Fruit fly (Drosophila melanogaster): Measurements from ENCODE around the gene CG17477.

The CG17477 gene

DNA sequence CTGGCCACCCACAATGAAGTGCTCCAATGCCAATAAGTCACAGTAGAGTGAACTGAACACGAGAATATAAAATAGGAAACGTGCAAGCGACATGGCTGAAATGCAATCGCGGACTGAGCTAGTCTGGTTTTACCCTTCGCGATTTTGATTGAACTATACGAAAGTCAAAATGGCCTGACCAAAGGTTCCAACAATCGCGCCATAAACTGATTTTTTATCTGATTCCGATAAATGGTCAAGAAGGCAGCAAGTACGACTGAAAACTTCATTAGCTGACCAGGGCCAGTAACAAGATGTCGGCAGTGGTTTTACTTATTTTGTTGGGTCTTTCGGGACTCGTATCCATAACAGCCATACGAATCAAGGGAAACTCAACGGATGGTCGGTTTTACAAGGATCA is at the start of gene CG17477, which contains the start of gene CG31269:
CG17477 (minus strand) TSS at position 101 of the 400 bp plus-strand sequence.
CG31269 (plus strand) TSS at position 289 of the 400 bp plus-strand sequence.
- no peak for TF ChIP-seq CG17801 (GFP tag; optimal IDR thresholded peaks at IDR 0.05; ENCODE audit: partially characterized antibody)

DNA sequence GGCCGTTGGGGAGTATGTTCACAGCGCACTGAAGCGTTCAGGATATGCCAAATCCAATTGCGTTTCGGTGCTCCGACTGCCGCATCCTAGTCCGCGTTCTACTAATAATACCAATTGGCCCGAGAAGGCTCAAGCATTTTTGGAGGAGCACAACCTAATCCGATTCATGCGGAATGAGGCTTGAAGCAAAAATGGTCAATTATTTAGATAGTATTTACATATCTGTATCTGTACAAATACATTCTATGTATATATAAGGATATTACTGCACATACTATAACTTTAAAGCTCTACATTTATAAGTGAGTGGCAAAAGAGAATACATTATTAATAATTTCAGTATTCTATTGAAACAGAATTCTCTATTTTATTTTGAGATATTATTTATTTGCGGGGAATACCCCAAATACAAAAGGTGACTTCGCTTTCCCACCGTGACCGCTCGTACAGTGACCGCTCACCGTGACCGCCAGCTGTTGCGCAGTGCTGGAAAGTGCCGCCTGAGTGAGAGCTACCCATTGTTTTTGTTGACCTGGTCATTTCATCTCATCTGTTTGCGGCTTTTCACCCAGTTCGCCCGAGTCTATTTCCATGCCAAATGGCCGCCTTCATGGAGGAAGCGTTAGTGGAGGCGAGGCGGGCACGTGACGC is 24.8 kb upstream of the CG17477 start, which contains the start of gene CG5292:
CG5292 (plus strand) TSS at position 486 of the 651 bp plus-strand sequence.
- peak; percentile 27 for TF ChIP-seq CG17801 (GFP tag; optimal IDR thresholded peaks at IDR 0.05; ENCODE audit: partially characterized antibody)

DNA sequence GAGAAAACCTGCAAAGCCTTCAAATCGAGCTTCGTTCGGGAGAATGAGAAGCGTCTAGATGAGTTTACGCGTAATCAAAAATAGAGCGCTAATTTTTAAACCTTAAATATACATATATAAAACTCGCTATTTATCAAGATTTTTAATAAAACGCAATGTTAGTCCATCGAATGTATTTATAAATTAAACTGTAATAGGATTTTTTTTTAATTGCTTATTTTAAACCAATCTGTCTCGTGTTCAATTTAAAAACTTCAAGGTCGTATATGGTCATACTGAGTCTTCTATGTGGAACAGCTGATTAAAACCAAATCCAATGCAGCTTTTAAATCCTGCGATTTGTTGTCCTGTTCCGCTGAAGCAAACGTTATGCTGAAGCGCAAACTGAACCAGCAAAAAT is 23.5 kb upstream of the CG17477 start, which contains the start of gene Smug:
Smug (plus strand) TSS at position 301 of the 400 bp plus-strand sequence.
- TF ChIP-seq CG17801 (GFP tag; optimal IDR thresholded peaks at IDR 0.05; ENCODE audit: partially characterized antibody), result no peak

DNA sequence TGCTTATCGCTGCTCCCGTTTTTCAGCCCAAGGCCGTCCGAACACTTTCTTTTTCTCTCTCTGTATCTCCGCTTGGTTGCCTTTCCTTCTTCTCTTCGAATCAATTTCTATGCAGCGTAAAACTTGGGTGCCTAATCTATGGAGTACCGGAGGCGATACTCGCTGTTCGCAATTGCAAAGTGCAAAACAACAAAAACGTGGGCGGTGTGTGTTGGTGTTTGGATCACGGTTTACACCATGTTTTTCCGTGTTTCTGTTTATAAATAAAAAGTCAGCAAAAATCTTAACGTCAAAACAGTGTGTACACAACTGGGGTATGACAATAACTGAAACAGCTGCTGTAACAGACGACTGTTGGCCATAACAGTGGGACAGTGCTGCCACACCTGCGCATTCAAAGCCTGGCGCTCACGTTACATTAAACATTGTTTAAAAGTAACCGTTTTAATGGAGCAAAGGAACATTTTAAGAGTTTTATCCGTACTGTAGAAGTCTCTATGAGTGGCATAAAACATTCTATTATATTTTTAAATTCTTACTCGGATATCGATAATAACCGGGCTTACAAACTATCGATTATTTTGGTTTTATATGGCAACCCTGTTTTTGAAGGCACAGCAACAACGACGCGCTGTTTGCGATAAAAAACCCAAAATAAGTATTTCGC is 22.5 kb upstream of the CG17477 start, which contains the start of the genes m-cup and Det:
m-cup (minus strand) TSS at position 333 of the 667 bp plus-strand sequence.
Det (plus strand) TSS at position 588 of the 667 bp plus-strand sequence.
- peak; percentile 44 for TF ChIP-seq CG17801 (GFP tag; optimal IDR thresholded peaks at IDR 0.05; ENCODE audit: partially characterized antibody)

DNA sequence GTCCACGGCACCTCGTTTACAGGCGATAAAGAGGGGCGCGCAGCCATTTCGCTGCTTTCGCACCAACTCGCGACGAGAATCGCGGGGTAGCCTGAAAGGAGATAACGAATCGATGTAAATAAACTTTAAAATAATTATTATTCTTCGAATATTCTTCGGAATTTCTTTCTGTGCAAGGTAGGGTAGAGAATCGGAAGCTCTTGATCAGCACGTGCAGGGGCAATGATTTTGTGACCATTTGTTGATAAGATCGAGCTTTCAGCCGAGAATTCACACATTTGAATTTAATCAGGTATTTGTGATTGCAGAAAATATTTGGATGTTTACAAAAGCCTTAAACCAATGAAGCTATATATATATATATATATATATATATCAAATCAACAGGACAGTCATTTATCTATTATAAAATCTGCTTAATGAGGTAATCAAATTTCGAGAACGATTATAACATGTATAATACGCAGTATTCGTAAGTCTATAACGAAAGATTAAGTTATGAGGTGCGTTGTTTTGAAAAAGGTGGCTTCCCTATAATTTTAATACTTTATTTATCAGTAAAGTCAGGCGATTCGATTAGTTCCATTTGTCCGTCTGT is 21.0 kb upstream of the CG17477 start:
- no peak for TF ChIP-seq CG17801 (GFP tag; optimal IDR thresholded peaks at IDR 0.05; ENCODE audit: partially characterized antibody)

DNA sequence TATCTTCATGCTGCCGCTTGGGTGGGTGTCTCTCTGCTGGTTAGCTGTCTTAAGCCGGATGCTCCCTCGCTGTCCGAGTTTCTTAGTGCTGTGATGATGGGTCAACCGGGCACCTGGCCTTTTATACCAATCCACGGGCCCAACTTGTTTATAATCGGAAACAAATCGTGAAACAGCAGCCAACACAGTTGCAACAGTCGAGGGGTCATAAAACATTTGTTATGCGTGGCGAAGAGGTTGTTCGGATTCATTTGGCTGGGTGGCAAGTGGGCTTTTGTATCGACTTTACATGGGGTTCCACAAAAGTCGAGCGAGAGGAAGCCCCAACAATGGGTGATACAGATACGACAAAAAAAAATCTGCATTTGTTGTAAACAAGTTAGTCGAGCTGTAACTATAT is 15.6 kb upstream of the CG17477 start, which contains the start of gene TwdlW:
TwdlW (minus strand) TSS at position 101 of the 400 bp plus-strand sequence.
- TF ChIP-seq CG17801 (GFP tag; optimal IDR thresholded peaks at IDR 0.05; ENCODE audit: partially characterized antibody), result no peak

DNA sequence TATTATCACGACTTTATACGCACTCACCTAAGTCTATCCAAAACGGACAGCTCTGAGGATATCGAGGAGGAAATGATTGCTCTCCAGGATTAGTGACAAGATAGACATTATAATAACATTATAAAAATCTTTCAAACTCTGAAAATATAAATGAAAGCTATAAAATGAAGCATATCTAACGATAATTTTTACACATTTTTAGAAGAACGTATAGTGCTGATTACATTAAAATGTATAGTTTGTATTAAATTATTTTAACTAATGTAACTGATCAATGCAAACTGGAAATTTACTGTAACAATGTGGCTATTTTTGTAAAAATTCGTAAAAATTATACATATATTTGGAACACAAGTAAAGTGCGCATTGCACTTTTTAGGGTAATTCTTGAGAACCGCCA is 12.0 kb upstream of the CG17477 start, which contains the start of gene CG5265:
CG5265 (plus strand) TSS at position 301 of the 400 bp plus-strand sequence.
- TF ChIP-seq CG17801 (GFP tag; optimal IDR thresholded peaks at IDR 0.05; ENCODE audit: partially characterized antibody), result no peak

DNA sequence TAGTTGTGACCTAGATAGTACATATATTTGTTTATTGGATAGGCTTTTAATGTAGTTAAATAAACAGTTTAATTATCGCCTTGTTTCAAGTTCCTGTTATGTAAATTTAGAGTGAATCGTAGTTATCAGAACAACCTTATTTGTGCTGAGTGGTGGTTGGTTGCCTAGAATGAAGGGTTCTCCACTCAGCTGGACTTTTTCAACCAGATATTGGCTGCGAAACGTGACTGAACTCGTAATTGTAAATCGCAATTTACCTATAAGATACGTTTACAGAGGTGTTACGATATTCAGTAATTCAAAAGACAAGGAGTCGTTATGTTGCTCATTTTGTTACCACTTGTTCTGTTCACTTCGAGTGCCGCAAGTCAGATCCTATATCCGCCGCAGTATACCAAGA is 10.9 kb upstream of the CG17477 start, which contains the start of gene CG5255:
CG5255 (plus strand) TSS at position 301 of the 400 bp plus-strand sequence.
- no peak for TF ChIP-seq CG17801 (GFP tag; optimal IDR thresholded peaks at IDR 0.05; ENCODE audit: partially characterized antibody)

DNA sequence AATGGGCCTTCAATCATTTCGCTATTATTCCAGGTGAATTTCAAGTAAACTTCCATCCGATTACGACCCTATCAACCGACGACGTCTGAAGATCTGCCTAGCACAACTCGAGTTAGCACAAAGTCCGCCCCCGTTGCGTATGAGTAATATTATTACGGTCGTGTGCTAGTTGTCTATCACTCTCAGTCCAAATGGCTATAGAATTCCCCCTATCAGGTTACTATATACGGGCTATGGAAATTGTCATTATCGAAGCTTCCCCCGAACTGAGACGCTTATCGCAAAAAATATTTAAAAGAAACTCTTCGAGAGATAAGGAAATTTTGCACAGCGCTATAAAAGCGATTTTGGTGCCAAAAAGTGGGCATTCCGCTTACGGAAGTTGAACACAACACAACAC is 9.0 kb upstream of the CG17477 start, which contains the start of gene CG5246:
CG5246 (plus strand) TSS at position 365 of the 400 bp plus-strand sequence.
- no peak for TF ChIP-seq CG17801 (GFP tag; optimal IDR thresholded peaks at IDR 0.05; ENCODE audit: partially characterized antibody)

DNA sequence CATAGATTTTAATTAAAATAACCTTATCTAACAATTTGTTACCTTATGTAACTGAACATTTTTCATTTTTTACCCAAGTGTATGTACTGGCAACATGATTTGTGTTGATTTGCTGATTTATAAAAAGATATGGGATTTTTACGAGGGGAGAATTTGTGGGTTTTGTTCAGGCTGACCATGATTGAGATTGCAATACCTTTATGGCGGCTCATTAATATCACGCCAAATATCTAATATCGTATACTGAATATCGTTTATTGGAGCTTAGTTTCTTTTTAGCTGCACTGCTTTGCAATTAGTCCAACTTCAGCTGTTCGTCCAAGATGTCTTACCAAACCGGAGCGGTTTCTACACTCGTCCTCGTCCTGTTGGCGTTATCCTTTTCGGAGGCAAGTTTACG is 7.2 kb upstream of the CG17477 start, which contains the start of gene CG31267:
CG31267 (plus strand) TSS at position 301 of the 400 bp plus-strand sequence.
- TF ChIP-seq CG17801 (GFP tag; optimal IDR thresholded peaks at IDR 0.05; ENCODE audit: partially characterized antibody), result no peak

DNA sequence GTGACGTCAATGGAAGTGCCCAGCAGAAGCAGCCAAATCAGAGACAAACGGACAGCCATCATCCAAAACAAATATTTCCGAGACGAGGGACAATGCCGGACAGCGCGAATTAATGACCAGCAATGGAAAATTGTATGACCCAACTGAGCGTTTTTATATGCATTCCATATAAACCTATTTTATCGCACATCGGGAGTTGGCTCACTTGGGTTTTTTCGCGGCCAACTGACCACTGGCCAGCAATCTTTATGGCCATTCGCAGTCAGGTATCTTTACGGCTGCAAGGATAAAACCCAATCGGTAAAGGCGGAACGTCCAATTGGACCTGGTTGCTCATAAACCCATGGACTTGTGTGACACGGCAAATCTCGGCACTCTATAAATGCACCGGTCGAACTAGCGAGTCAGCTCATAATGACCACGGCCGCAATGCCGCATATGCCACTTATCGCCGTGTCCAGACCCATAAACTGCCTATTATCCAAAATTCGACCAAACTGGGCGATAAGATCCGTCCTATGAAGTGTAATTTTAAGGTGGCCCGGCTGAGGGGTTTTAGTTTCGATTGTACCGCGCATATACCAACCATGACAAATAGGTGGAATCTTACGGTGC is 5.5 kb upstream of the CG17477 start, which contains the start of the genes CG4053 and CG31266:
CG4053 (minus strand) TSS at position 101 of the 615 bp plus-strand sequence.
CG31266 (plus strand) TSS at position 565 of the 615 bp plus-strand sequence.
- TF ChIP-seq CG17801 (GFP tag; optimal IDR thresholded peaks at IDR 0.05; ENCODE audit: partially characterized antibody), result no peak

DNA sequence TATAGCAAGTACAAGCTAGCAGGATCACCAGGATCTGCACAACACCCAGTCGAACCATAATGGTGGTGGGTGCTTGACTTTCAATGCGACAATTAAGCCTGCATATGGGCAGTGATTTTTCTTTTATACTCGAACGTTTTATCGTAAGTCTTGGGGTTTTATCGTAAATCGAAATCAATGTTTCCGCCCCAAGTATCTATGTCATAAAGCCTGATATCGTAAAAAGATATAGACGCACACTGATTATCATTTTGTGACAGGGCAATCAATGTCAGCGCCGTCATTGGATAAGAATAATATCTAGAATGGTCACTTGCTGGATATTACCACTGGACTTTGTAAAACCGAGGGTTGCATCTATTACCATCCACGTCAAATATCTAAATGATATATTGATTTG is 3.6 kb upstream of the CG17477 start, which contains the start of gene CG17475:
CG17475 (minus strand) TSS at position 101 of the 400 bp plus-strand sequence.
- no peak for TF ChIP-seq CG17801 (GFP tag; optimal IDR thresholded peaks at IDR 0.05; ENCODE audit: partially characterized antibody)

DNA sequence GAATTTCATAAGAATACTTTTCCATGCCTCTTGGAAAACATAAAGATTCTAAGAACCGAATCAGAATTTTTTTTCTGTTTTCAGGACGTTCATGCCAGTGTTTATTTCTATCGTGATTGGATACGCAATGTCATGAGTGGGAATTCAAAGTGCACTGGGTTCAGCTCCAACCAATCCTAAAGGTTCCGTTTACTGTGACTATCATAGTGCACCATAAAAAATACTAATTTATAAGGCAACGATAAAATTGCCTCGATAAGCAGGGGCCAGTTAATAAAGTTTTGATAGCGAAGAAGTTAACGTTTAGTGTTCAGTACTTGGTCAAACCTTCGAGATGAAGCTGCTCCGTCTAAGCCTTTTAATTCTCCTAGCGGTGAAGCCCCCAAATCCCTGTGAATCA is 1.2 kb upstream of the CG17477 start, which contains the start of gene CG31265:
CG31265 (plus strand) TSS at position 301 of the 400 bp plus-strand sequence.
- TF ChIP-seq CG17801 (GFP tag; optimal IDR thresholded peaks at IDR 0.05; ENCODE audit: partially characterized antibody), result no peak

DNA sequence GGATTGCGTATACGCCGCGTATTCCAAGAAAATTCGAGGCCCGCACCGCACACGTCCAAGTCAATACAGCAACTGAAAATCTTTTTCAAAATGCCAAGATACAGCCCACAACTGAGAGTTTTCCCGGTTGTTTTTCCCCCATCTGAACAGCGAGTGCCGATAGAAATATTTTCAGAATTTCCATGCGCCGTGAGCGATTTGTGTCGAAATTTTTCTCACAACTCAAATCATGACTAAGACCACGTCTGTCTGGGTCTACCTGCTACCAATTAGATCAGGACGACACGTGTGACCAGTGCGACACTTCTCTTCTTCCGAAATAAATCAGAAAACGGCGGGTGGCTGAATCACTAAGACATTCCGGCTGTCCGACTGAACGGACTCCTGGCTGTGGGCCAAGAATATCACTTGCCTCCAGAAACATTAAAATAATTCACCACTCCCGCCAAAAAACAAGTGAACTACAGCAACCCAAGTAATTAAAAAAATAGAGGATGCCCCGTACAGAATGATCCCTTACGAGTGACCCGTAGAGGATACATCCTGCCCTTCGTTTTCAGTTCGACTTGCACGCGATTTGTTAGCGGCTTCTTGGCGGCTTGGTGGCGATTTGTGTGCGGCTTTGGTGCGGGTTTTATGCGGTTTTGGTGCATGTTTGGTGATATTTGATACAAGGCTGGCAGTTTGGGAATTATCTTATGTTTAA is 1.2 kb downstream of the CG17477 start, which contains the start of gene cher:
cher (minus strand) TSS at position 51 of the 706 bp plus-strand sequence.
- TF ChIP-seq CG17801 (GFP tag; optimal IDR thresholded peaks at IDR 0.05; ENCODE audit: partially characterized antibody), result no peak
